Fruit fly (Drosophila melanogaster) whole organism, embryonic: Measurements from ENCODE around the gene MtnF.

Source experiments
- Awh ChIP-seq: fragments of 200-800 bp; sonication (Bioruptor generic); IDR thresholded peaks from 2 replicates; pipeline ENCODE4, ENCODE4 v1.3.6; 2022; ENCODE audit warnings: missing biosample characterization, missing genetic modification characterization
- Bdp1 ChIP-seq: fragments of 200-800 bp; sonication (Bioruptor generic); optimal IDR thresholded peaks from 3 replicates; lab custom pipeline; 2016; ENCODE audit warnings: missing biosample characterization, missing genetic modification characterization
- Bteb2 ChIP-seq: fragments of 200-800 bp; sonication (Bioruptor generic); optimal IDR thresholded peaks from 2 replicates; lab custom pipeline; 2016; ENCODE audit warnings: missing biosample characterization, missing genetic modification characterization
- CG10209 ChIP-seq: fragments of 200-800 bp; sonication (Bioruptor generic); optimal IDR thresholded peaks from 3 replicates; lab custom pipeline; 2017; ENCODE audit warnings: missing biosample characterization, mild to moderate bottlenecking, missing genetic modification characterization, missing genetic modification reagents
- CG10321 ChIP-seq: fragments of 200-800 bp; sonication (Bioruptor generic); IDR thresholded peaks from 2 replicates; pipeline ENCODE4 v1.3.6; 2022; ENCODE audit warnings: missing biosample characterization, missing genetic modification characterization
- CG11247 ChIP-seq: fragments of 200-800 bp; sonication (Bioruptor generic); IDR thresholded peaks from 2 replicates; pipeline ENCODE4 v1.3.6; 2022; ENCODE audit warnings: missing biosample characterization, missing genetic modification characterization
- CG13123 ChIP-seq: fragments of 200-800 bp; sonication (Bioruptor generic); optimal IDR thresholded peaks from 2 replicates; lab custom pipeline; 2016; ENCODE audit warnings: missing biosample characterization, missing genetic modification characterization
- CG15601 ChIP-seq: fragments of 200-800 bp; sonication (Bioruptor generic); optimal IDR thresholded peaks from 3 replicates; lab custom pipeline; 2019; ENCODE audit warnings: missing biosample characterization, mild to moderate bottlenecking, missing genetic modification characterization, moderate library complexity
- CG2116 ChIP-seq: fragments of 200-800 bp; sonication (Bioruptor generic); optimal IDR thresholded peaks from 3 replicates; lab custom pipeline; 2018; ENCODE audit warnings: missing biosample characterization, mild to moderate bottlenecking, missing genetic modification characterization
- CG2120 ChIP-seq: fragments of 200-800 bp; sonication (Bioruptor generic); optimal IDR thresholded peaks from 3 replicates; lab custom pipeline; 2016; ENCODE audit warnings: missing biosample characterization, missing genetic modification characterization
- CG2875 ChIP-seq: fragments of 200-800 bp; sonication (Bioruptor generic); optimal IDR thresholded peaks from 2 replicates; lab custom pipeline; 2017; ENCODE audit warnings: missing biosample characterization, mild to moderate bottlenecking, missing genetic modification characterization, missing genetic modification reagents
- CG31365 ChIP-seq: fragments of 200-800 bp; sonication (Bioruptor generic); optimal IDR thresholded peaks from 2 replicates; lab custom pipeline; 2018; ENCODE audit warnings: missing biosample characterization, mild to moderate bottlenecking, missing genetic modification characterization
- CG32767 ChIP-seq: fragments of 200-800 bp; sonication (Bioruptor generic); IDR thresholded peaks from 2 replicates; pipeline ENCODE4 v1.3.6; 2022; ENCODE audit warnings: missing biosample characterization, missing genetic modification characterization
- CG4424 ChIP-seq: fragments of 200-800 bp; sonication (Bioruptor generic); optimal IDR thresholded peaks from 3 replicates; lab custom pipeline; 2016; ENCODE audit warnings: missing biosample characterization, missing genetic modification characterization
- CG6272 ChIP-seq: fragments of 200-800 bp; sonication (Bioruptor generic); IDR thresholded peaks from 2 replicates; pipeline ENCODE4 v1.3.6; 2022; ENCODE audit warnings: missing biosample characterization, missing genetic modification characterization
- CG6854 ChIP-seq: fragments of 200-800 bp; sonication (Bioruptor generic); optimal IDR thresholded peaks from 3 replicates; lab custom pipeline; 2017; ENCODE audit warnings: missing biosample characterization, mild to moderate bottlenecking, missing genetic modification characterization
- CG7372 ChIP-seq: fragments of 200-800 bp; sonication (Bioruptor generic); IDR thresholded peaks from 2 replicates; pipeline ENCODE4 v1.3.6; 2022; ENCODE audit warnings: missing biosample characterization, missing genetic modification characterization
- CG7987 ChIP-seq: fragments of 200-800 bp; sonication (Bioruptor generic); optimal IDR thresholded peaks from 2 replicates; lab custom pipeline; 2018; ENCODE audit warnings: missing biosample characterization, mild to moderate bottlenecking, missing genetic modification characterization, moderate library complexity
- CG9437 ChIP-seq: fragments of 200-800 bp; sonication (Bioruptor generic); optimal IDR thresholded peaks from 2 replicates; lab custom pipeline; 2018; ENCODE audit warnings: missing biosample characterization, mild to moderate bottlenecking, missing genetic modification characterization
- CoRest ChIP-seq: fragments of 200-800 bp; sonication (Bioruptor generic); optimal IDR thresholded peaks from 3 replicates; lab custom pipeline; 2018; ENCODE audit warnings: missing biosample characterization, mild to moderate bottlenecking, missing genetic modification characterization, moderate library complexity
- Gug ChIP-seq: fragments of 200-800 bp; sonication (Bioruptor generic); IDR thresholded peaks from 4 replicates; pipeline ENCODE4 v1.3.6; 2022; ENCODE audit warnings: missing biosample characterization, missing genetic modification characterization
- Hr3 ChIP-seq: fragments of 200-800 bp; sonication (Bioruptor generic); optimal IDR thresholded peaks from 3 replicates; lab custom pipeline; 2016; ENCODE audit warnings: missing biosample characterization, missing genetic modification characterization
- Lhr ChIP-seq: fragments of 200-800 bp; sonication (Bioruptor generic); optimal IDR thresholded peaks from 3 replicates; lab custom pipeline; 2017; ENCODE audit warnings: mild to moderate bottlenecking, missing biosample characterization, missing genetic modification reagents, missing genetic modification characterization
- Nf-YC ChIP-seq: fragments of 200-800 bp; optimal IDR thresholded peaks from 3 replicates; lab custom pipeline; 2019; ENCODE audit warnings: missing biosample characterization, mild to moderate bottlenecking, missing genetic modification characterization, moderate library complexity
- Rfx ChIP-seq: fragments of 200-800 bp; sonication (Bioruptor generic); IDR thresholded peaks from 2 replicates; pipeline ENCODE4 v1.3.6; 2022; ENCODE audit warnings: missing biosample characterization, missing genetic modification characterization
- Spps ChIP-seq: fragments of 200-800 bp; sonication (Bioruptor generic); optimal IDR thresholded peaks from 2 replicates; lab custom pipeline; 2018; ENCODE audit warnings: missing biosample characterization, mild to moderate bottlenecking, missing genetic modification characterization
- Taf1 ChIP-seq: fragments of 200-800 bp; sonication (Bioruptor generic); IDR thresholded peaks from 2 replicates; pipeline ENCODE4 v1.3.6; 2022; ENCODE audit warnings: missing biosample characterization, missing genetic modification characterization
- Tbp ChIP-seq: fragments of >200 bp; optimal IDR thresholded peaks from 2 replicates; lab custom pipeline; 2018; ENCODE audit warnings: missing biosample characterization, missing genetic modification characterization
- Xbp1 ChIP-seq: fragments of 200-800 bp; sonication (Bioruptor generic); optimal IDR thresholded peaks from 3 replicates; lab custom pipeline; 2016; ENCODE audit warnings: missing biosample characterization, mild to moderate bottlenecking, missing genetic modification characterization
- amos ChIP-seq: fragments of 200-800 bp; sonication (Bioruptor generic); IDR thresholded peaks from 2 replicates; pipeline ENCODE4 v1.3.6; 2022; ENCODE audit warnings: missing biosample characterization, missing genetic modification characterization; ENCODE audit not compliant: partially characterized antibody
- cad ChIP-seq: fragments of >200 bp; optimal IDR thresholded peaks from 2 replicates; lab custom pipeline; 2017; ENCODE audit warnings: missing biosample characterization, missing genetic modification characterization
- chif ChIP-seq, 2 experiments: fragments of 200-800 bp; sonication (Bioruptor generic); optimal IDR thresholded peaks; 3 replicates each; lab custom pipeline; 2016; ENCODE audit warnings: missing biosample characterization in 2 of 2, missing genetic modification characterization in 2 of 2
- cwo ChIP-seq: fragments of 200-800 bp; sonication (Bioruptor generic); optimal IDR thresholded peaks from 3 replicates; lab custom pipeline; 2017; ENCODE audit warnings: missing biosample characterization, missing genetic modification characterization, mild to moderate bottlenecking, moderate library complexity, missing genetic modification reagents
- dmrt11E ChIP-seq: fragments of 200-800 bp; sonication (Bioruptor generic); optimal IDR thresholded peaks from 3 replicates; lab custom pipeline; 2018; ENCODE audit warnings: missing biosample characterization, mild to moderate bottlenecking, missing genetic modification characterization, moderate library complexity
- dmrt99B ChIP-seq: fragments of 200-800 bp; sonication (Bioruptor generic); optimal IDR thresholded peaks from 2 replicates; lab custom pipeline; 2018; ENCODE audit warnings: missing biosample characterization, mild to moderate bottlenecking, missing genetic modification characterization, moderate library complexity
- grn ChIP-seq: fragments of 200-800 bp; sonication (Bioruptor generic); optimal IDR thresholded peaks from 3 replicates; lab custom pipeline; 2017; ENCODE audit warnings: missing biosample characterization, missing genetic modification characterization
- insv ChIP-seq, 2 experiments: fragments of 200-800 bp; sonication (Bioruptor generic); optimal IDR thresholded peaks; 3 replicates each; lab custom pipeline; 2016 to 2018; ENCODE audit warnings: missing biosample characterization in 2 of 2, missing genetic modification characterization in 2 of 2
- kah ChIP-seq: fragments of 200-800 bp; sonication (Bioruptor generic); optimal IDR thresholded peaks from 2 replicates; lab custom pipeline; 2018; ENCODE audit warnings: missing biosample characterization, mild to moderate bottlenecking, missing genetic modification characterization
- ken ChIP-seq: fragments of 200-800 bp; sonication (Bioruptor generic); IDR thresholded peaks from 3 replicates; pipeline ENCODE4 v1.3.6; 2022; ENCODE audit warnings: missing biosample characterization, missing genetic modification characterization
- nerfin-2 ChIP-seq: fragments of 200-800 bp; sonication (Bioruptor generic); IDR thresholded peaks from 2 replicates; pipeline ENCODE4 v1.3.6; 2022; ENCODE audit warnings: missing biosample characterization, missing genetic modification characterization; ENCODE audit not compliant: partially characterized antibody
- pros ChIP-seq: fragments of 200-800 bp; sonication (Bioruptor generic); optimal IDR thresholded peaks from 3 replicates; lab custom pipeline; 2019; ENCODE audit warnings: missing biosample characterization, mild to moderate bottlenecking, missing genetic modification characterization, moderate library complexity
- psq ChIP-seq: fragments of 200-800 bp; sonication (Bioruptor generic); optimal IDR thresholded peaks from 2 replicates; lab custom pipeline; 2017; ENCODE audit warnings: missing biosample characterization, missing genetic modification characterization
- pzg ChIP-seq: fragments of 200-800 bp; sonication (Bioruptor generic); optimal IDR thresholded peaks from 3 replicates; lab custom pipeline; 2018; ENCODE audit warnings: missing biosample characterization, mild to moderate bottlenecking, missing genetic modification characterization, moderate library complexity
- sc ChIP-seq, 3 experiments: fragments of >200 bp in 2 of 3; fragments of 200-800 bp in 1 of 3; sonication (Bioruptor generic) in 1 of 3; optimal IDR thresholded peaks; 2 replicates in 2 of 3; 3 replicates in 1 of 3; lab custom pipeline; 2017; ENCODE audit warnings: mild to moderate bottlenecking in 1 of 3, missing biosample characterization in 1 of 3, missing genetic modification characterization in 1 of 3, missing genetic modification reagents in 1 of 3
- trh ChIP-seq: fragments of 200-800 bp; sonication (Bioruptor generic); optimal IDR thresholded peaks from 2 replicates; lab custom pipeline; 2016; ENCODE audit warnings: missing biosample characterization, missing genetic modification characterization
- vnd ChIP-seq: fragments of 200-800 bp; sonication (Bioruptor generic); IDR thresholded peaks from 3 replicates; pipeline ENCODE4 v1.3.6; 2022; ENCODE audit warnings: missing biosample characterization, missing genetic modification characterization; ENCODE audit not compliant: partially characterized antibody

Gene MtnF

DNA sequence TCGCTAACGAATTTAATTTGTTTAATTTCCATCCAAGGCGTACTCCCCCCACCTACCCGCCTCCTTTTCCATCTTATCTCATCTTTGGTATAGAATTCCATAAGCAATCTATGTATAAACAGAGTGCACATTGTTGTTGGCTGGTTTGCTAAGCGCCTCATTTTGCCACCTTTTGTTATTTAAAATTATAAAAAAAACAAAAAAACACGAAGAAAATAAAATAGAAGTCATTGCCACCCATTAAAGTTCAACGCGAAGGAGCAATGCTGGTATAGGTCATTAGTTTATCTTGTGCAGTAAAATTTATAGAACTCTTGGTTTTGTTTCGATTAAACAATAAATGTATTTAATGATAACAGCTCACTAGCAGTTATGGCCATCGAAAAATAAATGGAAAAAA lies 653 bp downstream of the MtnF start:
- TF ChIP-seq sc (optimal IDR thresholded peaks at IDR 0.05; lab: Kevin White, UChicago) (no peak), sc (GFP tag; optimal IDR thresholded peaks at IDR 0.05; lab: Kevin White, UChicago) (no peak), Nf-YC (no peak), Hr3 (GFP tag; lab: Kevin White, UChicago) (no peak), Bteb2 (GFP tag; lab: Kevin White, UChicago) (no peak), CG9437 (GFP tag; lab: Kevin White, UChicago) (no peak), CG6272 (no peak), Spps (tag; lab: Kevin White, UChicago) (no peak), Taf1 (GFP tag; lab: Robert Waterston, UW) (no peak), dmrt99B (no peak), CG2116 (GFP tag; lab: Kevin White, UChicago) (no peak)

DNA sequence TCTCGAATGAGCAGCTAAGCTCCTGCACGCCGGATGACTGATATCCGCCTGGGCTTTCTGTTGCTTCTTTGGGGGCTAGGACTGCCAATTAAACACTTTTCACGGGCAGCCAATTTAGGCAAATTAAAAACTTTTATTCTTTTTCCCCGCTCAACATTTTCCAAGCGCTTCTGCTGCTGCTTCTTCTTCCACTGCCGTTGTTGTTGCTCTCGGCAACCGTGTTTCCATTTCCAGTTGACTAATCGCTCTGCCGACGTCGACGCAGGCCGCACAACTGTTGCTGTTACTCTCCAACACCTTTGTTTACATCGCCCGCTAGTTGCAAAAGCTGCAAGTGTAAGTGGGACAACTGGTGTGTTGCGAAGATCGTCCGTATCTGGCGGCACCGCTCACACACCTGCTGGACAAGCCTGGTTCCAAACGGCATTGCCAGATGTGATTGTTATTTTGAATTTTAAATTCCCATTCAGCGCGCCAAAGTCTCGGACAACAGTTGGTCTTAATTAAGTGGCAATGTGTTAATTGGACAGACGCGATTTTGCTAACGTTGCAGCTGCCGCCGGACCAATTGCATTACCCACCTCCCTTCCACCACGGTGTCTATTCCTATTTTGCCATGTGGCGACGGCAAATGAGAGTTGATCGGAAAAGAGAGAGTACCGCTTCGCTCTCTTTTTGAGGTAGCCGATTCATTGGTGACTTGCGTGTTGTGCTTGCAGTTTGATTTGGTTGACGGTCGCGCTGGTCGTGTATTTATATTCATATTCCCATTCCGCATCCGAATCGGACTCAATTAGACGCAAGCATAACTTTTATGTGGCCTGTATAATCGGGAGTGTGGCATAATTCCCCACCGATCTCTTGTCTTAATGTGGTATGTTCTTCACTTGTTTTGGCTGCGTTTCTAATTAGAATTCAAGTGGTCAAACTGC lies 4.8 kb downstream of the MtnF start, which contains the start of gene Wsck:
Wsck (minus strand) TSS at position 199 of the 932 bp plus-strand sequence.
- TF ChIP-seq nerfin-2 = peak; percentile 40; the same call in 1 of the 2 replicates
- TF ChIP-seq CG31365 (tag; lab: Kevin White, UChicago) = no peak
- no peak for TF ChIP-seq CG15601
- no peak for TF ChIP-seq Gug (GFP tag; lab: Robert Waterston, UW)
- TF ChIP-seq amos = peak; percentile 41; the same call in 1 of the 2 replicates
- peak; percentile 24; the same call in 1 of the 2 replicates for TF ChIP-seq Awh
- TF ChIP-seq CG2875 = no peak
- TF ChIP-seq insv (GFP tag; optimal IDR thresholded peaks at IDR 0.05; lab: Kevin White, UChicago) = peak in 1 of 2 experiments; percentile 89
- no peak for TF ChIP-seq psq (GFP tag; lab: Kevin White, UChicago)
- TF ChIP-seq CG4424 (GFP tag; lab: Kevin White, UChicago) = no peak
- TF ChIP-seq Taf1 (GFP tag; lab: Robert Waterston, UW) = no peak
- peak; percentile 34; the same call in 1 of the 2 replicates for TF ChIP-seq Rfx (GFP tag; lab: Robert Waterston, UW)
- no peak for TF ChIP-seq CG13123 (GFP tag; lab: Kevin White, UChicago)
- no peak for TF ChIP-seq trh (GFP tag; lab: Kevin White, UChicago)
- TF ChIP-seq CG2116 (GFP tag; lab: Kevin White, UChicago) = peak; percentile 40
- TF ChIP-seq vnd (GFP tag; lab: Robert Waterston, UW) = no peak
- TF ChIP-seq pros = peak; percentile 13
- TF ChIP-seq CG10209 (GFP tag; lab: Kevin White, UChicago) = no peak
- peak; percentile 45 for TF ChIP-seq pzg
- TF ChIP-seq CG2120 (GFP tag; lab: Kevin White, UChicago) = no peak
- TF ChIP-seq CoRest (tag; lab: Kevin White, UChicago) = no peak
- no peak for TF ChIP-seq Xbp1
- TF ChIP-seq Bdp1 (GFP tag; lab: Kevin White, UChicago) = no peak
- TF ChIP-seq CG6854 = peak; percentile 7
- TF ChIP-seq grn (GFP tag; lab: Kevin White, UChicago) = no peak
- TF ChIP-seq CG10321 (GFP tag; lab: Robert Waterston, UW) = peak; percentile 99
- no peak for TF ChIP-seq cad
- peak; percentile 62 for TF ChIP-seq kah (GFP tag; lab: Kevin White, UChicago)
- TF ChIP-seq Lhr (GFP tag; lab: Kevin White, UChicago) = no peak
- no peak for TF ChIP-seq Tbp (GFP tag; lab: Kevin White, UChicago)
- TF ChIP-seq chif (GFP tag; optimal IDR thresholded peaks at IDR 0.05; lab: Kevin White, UChicago) = no peak
- no peak for TF ChIP-seq cwo (GFP tag; lab: Kevin White, UChicago)
- TF ChIP-seq CG7987 (GFP tag; lab: Kevin White, UChicago) = peak; percentile 22
- TF ChIP-seq dmrt11E (tag; lab: Kevin White, UChicago) = no peak
- no peak for TF ChIP-seq CG7372 (GFP tag; lab: Robert Waterston, UW)
- TF ChIP-seq CG32767 = 0 out of 2 replicates have a peak, but pooled peaks have one; percentile 25
- no peak for TF ChIP-seq ken (GFP tag; lab: Robert Waterston, UW)
- TF ChIP-seq CG11247 = no peak
- no peak for TF ChIP-seq dmrt99B
